Worm (Caenorhabditis elegans): ENCODE measurements around the gene mam-1.

mam-1 gene

DNA sequence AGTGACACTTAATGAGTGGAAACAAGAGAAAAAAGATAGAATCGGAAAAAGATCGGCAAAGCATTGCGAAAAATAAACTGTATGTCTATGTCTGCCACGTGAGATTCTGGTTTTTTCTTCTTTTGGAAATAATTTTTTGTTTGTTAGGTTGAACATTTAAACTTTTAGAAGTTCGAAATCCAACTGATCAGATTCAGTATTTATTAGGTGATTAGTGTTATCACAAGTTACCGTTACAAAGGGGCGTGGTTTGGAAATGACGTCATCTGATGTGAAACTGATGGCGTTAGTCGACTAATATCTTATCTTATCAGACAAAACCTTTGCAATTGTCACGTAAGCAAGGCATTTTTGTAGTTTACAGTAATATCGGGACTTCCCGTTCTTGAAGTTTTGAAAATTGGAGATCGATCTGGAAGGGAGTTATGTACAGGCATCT is 23.9 kb downstream of the mam-1 start (continued):
- TF ChIP-seq nhr-6 (tag; optimal IDR thresholded peaks at IDR 0.05) (no peak), lim-7 (GFP tag; IDR thresholded peaks at IDR 0.05) (no peak), daf-8 (GFP tag; IDR thresholded peaks at IDR 0.05) (no peak), mep-1 (tag; optimal IDR thresholded peaks at IDR 0.05) (peak; percentile 54), nhr-111 (GFP tag; optimal IDR thresholded peaks at IDR 0.05) (no peak), nhr-76 (tag; optimal IDR thresholded peaks at IDR 0.05) (no peak), daf-16 (GFP tag; optimal IDR thresholded peaks at IDR 0.05) (no peak), daf-16 (tag; optimal IDR thresholded peaks at IDR 0.05) (no peak), zfp-2 (tag; optimal IDR thresholded peaks at IDR 0.05) (no peak), pqm-1 (tag; optimal IDR thresholded peaks at IDR 0.05) (no peak), ceh-44 (GFP tag; IDR thresholded peaks at IDR 0.05) (no peak), dmd-6 (GFP tag; IDR thresholded peaks at IDR 0.05) (peak; percentile 53), R02D3.7 (tag; optimal IDR thresholded peaks at IDR 0.05) (no peak), aha-1 (tag) (peak; percentile 100), Y105C5A.15 (GFP tag; IDR thresholded peaks at IDR 0.05) (no peak), lin-1 (GFP tag; IDR thresholded peaks at IDR 0.05) (0 out of 2 replicates have a peak, but pooled peaks have one; percentile 14), hlh-11 (tag; optimal IDR thresholded peaks at IDR 0.05) (peak; percentile 73), lin-39 (tag; optimal IDR thresholded peaks at IDR 0.05) (no peak), T26A8.4 (GFP tag; IDR thresholded peaks at IDR 0.05) (no peak), php-3 (GFP tag; IDR thresholded peaks at IDR 0.05) (no peak), ZK337.2 (GFP tag; IDR thresholded peaks at IDR 0.05) (no peak), aly-2 (tag; optimal IDR thresholded peaks at IDR 0.05) (no peak), dmd-8 (GFP tag; IDR thresholded peaks at IDR 0.05) (no peak), ceh-32 (tag; optimal IDR thresholded peaks at IDR 0.05; ENCODE audit: poor library complexity) (no peak), attf-4 (tag; optimal IDR thresholded peaks at IDR 0.05) (no peak), duxl-1 (tag; optimal IDR thresholded peaks at IDR 0.05; ENCODE audit: poor library complexity) (no peak), saeg-2 (GFP tag; IDR thresholded peaks at IDR 0.05) (no peak)

DNA sequence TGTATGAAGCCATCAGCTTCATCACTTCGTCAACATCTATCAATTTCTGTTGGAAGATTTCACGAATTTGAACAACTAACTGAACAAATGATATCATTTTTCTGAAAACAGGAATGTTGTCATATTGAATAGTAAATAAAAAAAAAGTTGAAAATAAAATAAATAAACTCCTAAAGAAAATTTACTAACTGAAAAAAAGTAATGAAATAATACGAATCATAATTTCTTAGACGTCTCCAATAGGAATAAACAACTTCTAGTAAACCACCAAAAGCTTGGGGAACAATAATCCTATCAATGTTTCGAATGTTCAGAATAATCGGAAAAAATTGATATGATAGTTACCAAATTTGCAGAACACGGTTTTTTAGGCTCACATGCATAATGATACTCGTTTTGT is 24.7 kb downstream of the mam-1 start, which contains the start of gene cdo-1:
Gene cdo-1, minus strand, starts transcription at position 101 of the 400 bp plus-strand sequence.
- TF ChIP-seq unc-62 (GFP tag; optimal IDR thresholded peaks at IDR 0.05 in 1 of 2) (peak in 1 of 2 experiments; percentile 56), unc-62 (tag; optimal IDR thresholded peaks at IDR 0.05) (no peak), skn-1 (tag; optimal IDR thresholded peaks at IDR 0.05) (no peak)

DNA sequence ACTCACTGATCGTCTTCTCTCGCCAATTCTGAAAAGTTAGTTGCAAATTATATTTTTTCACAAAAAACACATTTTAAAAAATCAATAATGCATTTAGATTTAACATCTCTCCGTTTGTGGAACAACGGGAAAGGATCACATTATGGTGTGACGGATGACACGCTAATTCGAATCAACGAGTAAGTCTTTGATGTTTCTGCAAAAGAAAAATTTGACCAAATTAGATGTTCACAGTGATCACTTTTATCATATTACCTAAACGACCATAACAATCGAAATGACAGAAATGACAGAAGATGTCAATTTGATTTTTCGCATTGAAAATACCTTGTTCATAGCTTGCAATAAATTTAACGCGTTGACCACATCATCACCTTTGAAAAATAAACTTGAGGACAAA is 26.8 kb downstream of the mam-1 start:
- no peak for TF ChIP-seq duxl-1 (tag; optimal IDR thresholded peaks at IDR 0.05; ENCODE audit: poor library complexity)
- TF ChIP-seq daf-12 (tag; optimal IDR thresholded peaks at IDR 0.05) = no peak
- TF ChIP-seq nhr-77 (tag; optimal IDR thresholded peaks at IDR 0.05) = no peak
- no peak for TF ChIP-seq nhr-237 (tag; optimal IDR thresholded peaks at IDR 0.05)
- no peak for TF ChIP-seq nhr-28 (tag; optimal IDR thresholded peaks at IDR 0.05)
- TF ChIP-seq arid-1 (GFP tag; conservative IDR thresholded peaks at IDR 0.05) = no peak
- TF ChIP-seq ama-1 (optimal IDR thresholded peaks at IDR 0.05) = no peak
- TF ChIP-seq mdt-29 (GFP tag; IDR thresholded peaks at IDR 0.05) = no peak
- no peak for TF ChIP-seq F44E2.7 (GFP tag; IDR thresholded peaks at IDR 0.05)
- TF ChIP-seq nhr-41 (GFP tag; IDR thresholded peaks at IDR 0.05) = no peak
- TF ChIP-seq ztf-11 (tag; optimal IDR thresholded peaks at IDR 0.05) = no peak
- TF ChIP-seq nhr-6 (tag; optimal IDR thresholded peaks at IDR 0.05) = no peak
- TF ChIP-seq snpc-4 (tag; optimal IDR thresholded peaks at IDR 0.05) = no peak
- no peak for TF ChIP-seq snpc-1.2 (GFP tag; IDR thresholded peaks at IDR 0.05)
- TF ChIP-seq zip-11 (GFP tag; IDR thresholded peaks at IDR 0.05) = no peak
- TF ChIP-seq fos-1 (tag; optimal IDR thresholded peaks at IDR 0.05) = no peak
- no peak for TF ChIP-seq F26F4.8 (GFP tag; conservative IDR thresholded peaks at IDR 0.05)
- TF ChIP-seq ceh-32 (tag; optimal IDR thresholded peaks at IDR 0.05; ENCODE audit: poor library complexity) = no peak
- no peak for TF ChIP-seq egl-43 (GFP tag; IDR thresholded peaks at IDR 0.05)
